Worm (Caenorhabditis elegans) whole organism, L1 larva: ENCODE measurements around the gene eif-2Bepsilon.

Experiments
- F16B12.6 ChIP-seq: fragments of 150-350 bp; optimal IDR thresholded peaks from 2 replicates; lab custom pipeline; 2014; ENCODE audit warnings: missing biosample characterization, missing genetic modification characterization
- blmp-1 ChIP-seq: fragments of 150-350 bp; optimal IDR thresholded peaks from 2 replicates; lab custom pipeline; 2014; ENCODE audit warnings: missing biosample characterization, missing genetic modification characterization
- ceh-63 ChIP-seq: fragments of 200-800 bp; sonication (Bioruptor generic); optimal IDR thresholded peaks from 2 replicates; lab custom pipeline; 2018; ENCODE audit warnings: mild to moderate bottlenecking, missing genetic modification characterization, missing compliant biosample characterization
- ceh-82 ChIP-seq, 3 experiments: fragments of 150-350 bp in 1 of 3; sonication (generic microtip) in 2 of 3; optimal IDR thresholded peaks; 2 replicates each; lab custom pipeline; 2014 to 2017; ENCODE audit warnings: missing biosample characterization in 3 of 3, missing genetic modification characterization in 3 of 3
- dsc-1 ChIP-seq: sonication (generic microtip); optimal IDR thresholded peaks from 2 replicates; lab custom pipeline; 2016; ENCODE audit warnings: mild to moderate bottlenecking, missing genetic modification characterization, missing compliant biosample characterization
- efl-1 ChIP-seq, 4 experiments: fragments of 150-350 bp; optimal IDR thresholded peaks in 3 of 4; peaks in 1 of 4; 1 replicate in 1 of 4; 2 replicates in 3 of 4; lab custom pipeline; 2014; ENCODE audit warnings: missing biosample characterization in 2 of 4, missing genetic modification characterization in 2 of 4, missing genetic modification reagents in 2 of 4
- efl-3 ChIP-seq: fragments of 200-800 bp; sonication (Bioruptor generic); optimal IDR thresholded peaks from 2 replicates; lab custom pipeline; 2018; ENCODE audit warnings: mild to moderate bottlenecking, missing genetic modification characterization, missing compliant biosample characterization
- egl-13 ChIP-seq: sonication (generic microtip); optimal IDR thresholded peaks from 2 replicates; lab custom pipeline; 2016; ENCODE audit warnings: missing genotype, missing genetic modification reagents, missing genetic modification characterization, missing compliant biosample characterization
- egl-27 ChIP-seq, 2 experiments: fragments of 150-350 bp in 1 of 2; sonication (generic microtip); optimal IDR thresholded peaks; 3 replicates each; lab custom pipeline; 2017 to 2018; ENCODE audit warnings: missing biosample characterization in 2 of 2, missing genetic modification characterization in 2 of 2, missing genetic modification reagents in 2 of 2
- elt-2 ChIP-seq: sonication (generic microtip); optimal IDR thresholded peaks from 2 replicates; lab custom pipeline; 2016; ENCODE audit warnings: missing genetic modification characterization, mild to moderate bottlenecking, inconsistent platforms, missing compliant biosample characterization, missing genetic modification reagents
- ets-5 ChIP-seq: fragments of 200-800 bp; sonication (Bioruptor generic); IDR thresholded peaks from 2 replicates; pipeline ENCODE4 v1.3.6; 2022; ENCODE audit warnings: missing genetic modification characterization, missing compliant biosample characterization
- fkh-10 ChIP-seq: sonication (generic microtip); optimal IDR thresholded peaks from 2 replicates; lab custom pipeline; 2017; ENCODE audit warnings: missing biosample characterization, missing genetic modification reagents, missing genetic modification characterization
- fkh-8 ChIP-seq: sonication (generic microtip); optimal IDR thresholded peaks from 2 replicates; lab custom pipeline; 2016; ENCODE audit warnings: mild to moderate bottlenecking, missing genetic modification characterization, missing compliant biosample characterization
- fos-1 ChIP-seq: fragments of 150-350 bp; optimal IDR thresholded peaks from 2 replicates; lab custom pipeline; 2014; ENCODE audit warnings: missing biosample characterization, missing genetic modification characterization
- lin-13 ChIP-seq: fragments of 150-350 bp; optimal IDR thresholded peaks from 2 replicates; lab custom pipeline; 2014; ENCODE audit warnings: missing biosample characterization, missing genetic modification reagents, missing genetic modification characterization
- lin-14 ChIP-seq: fragments of 200-800 bp; sonication (Bioruptor generic); optimal IDR thresholded peaks from 2 replicates; lab custom pipeline; 2018; ENCODE audit warnings: mild to moderate bottlenecking, missing genetic modification characterization, moderate library complexity, missing compliant biosample characterization
- lin-35 ChIP-seq, 2 experiments: fragments of 150-350 bp; optimal IDR thresholded peaks; 2 replicates each; lab custom pipeline; 2014; ENCODE audit warnings: missing biosample characterization in 2 of 2, missing genetic modification characterization in 2 of 2, missing genetic modification reagents in 2 of 2
- lir-3 ChIP-seq: sonication (generic microtip); optimal IDR thresholded peaks from 2 replicates; lab custom pipeline; 2016; ENCODE audit warnings: mild to moderate bottlenecking, missing genetic modification characterization, moderate library complexity, missing compliant biosample characterization; ENCODE audit not compliant: poor library complexity
- lsy-2 ChIP-seq, 2 experiments: fragments of 150-350 bp; optimal IDR thresholded peaks; 2 replicates each; lab custom pipeline; 2014; ENCODE audit warnings: missing biosample characterization in 2 of 2, missing genetic modification characterization in 2 of 2
- mab-9 ChIP-seq: fragments of 200-800 bp; sonication (Bioruptor generic); IDR thresholded peaks from 2 replicates; pipeline ENCODE4 v1.3.6; 2022; ENCODE audit warnings: missing genetic modification reagents, missing genetic modification characterization, missing compliant biosample characterization
- nhr-11 ChIP-seq: fragments of 150-350 bp; optimal IDR thresholded peaks from 2 replicates; lab custom pipeline; 2014; ENCODE audit warnings: missing biosample characterization, missing genetic modification characterization
- nhr-12 ChIP-seq: sonication (generic microtip); optimal IDR thresholded peaks from 2 replicates; lab custom pipeline; 2017; ENCODE audit warnings: missing biosample characterization, missing genetic modification characterization
- nhr-19 ChIP-seq: fragments of 200-800 bp; sonication (Bioruptor generic); conservative IDR thresholded peaks from 2 replicates; pipeline ENCODE4 v1.3.6; 2022; ENCODE audit warnings: missing genetic modification characterization, missing compliant biosample characterization
- nhr-20 ChIP-seq: sonication (generic microtip); optimal IDR thresholded peaks from 2 replicates; lab custom pipeline; 2016; ENCODE audit warnings: mild to moderate bottlenecking, missing genetic modification characterization, missing compliant biosample characterization
- nhr-47 ChIP-seq: sonication (generic microtip); optimal IDR thresholded peaks from 2 replicates; lab custom pipeline; 2016; ENCODE audit warnings: mild to moderate bottlenecking, missing genetic modification characterization, moderate library complexity, missing compliant biosample characterization
- nhr-76 ChIP-seq: sonication (generic microtip); optimal IDR thresholded peaks from 2 replicates; lab custom pipeline; 2017; ENCODE audit warnings: missing biosample characterization, missing genetic modification characterization
- nhr-84 ChIP-seq: sonication (generic microtip); optimal IDR thresholded peaks from 2 replicates; lab custom pipeline; 2017; ENCODE audit warnings: missing biosample characterization, missing genetic modification characterization
- pag-3 ChIP-seq: sonication (generic microtip); optimal IDR thresholded peaks from 2 replicates; lab custom pipeline; 2017; ENCODE audit warnings: missing genetic modification characterization, mild to moderate bottlenecking, missing compliant biosample characterization, antibody characterized with exemption, borderline replicate concordance; ENCODE audit not compliant: insufficient read depth
- pax-3 ChIP-seq: fragments of 200-800 bp; sonication (Bioruptor generic); optimal IDR thresholded peaks from 2 replicates; lab custom pipeline; 2018; ENCODE audit warnings: mild to moderate bottlenecking, missing genetic modification characterization, moderate library complexity, missing compliant biosample characterization
- pqm-1 ChIP-seq: sonication (generic microtip); optimal IDR thresholded peaks from 3 replicates; lab custom pipeline; 2017; ENCODE audit warnings: missing biosample characterization, missing genetic modification characterization
- rnt-1 ChIP-seq: sonication (generic microtip); optimal IDR thresholded peaks from 2 replicates; lab custom pipeline; 2016; ENCODE audit warnings: mild to moderate bottlenecking, missing genetic modification characterization, moderate library complexity, missing compliant biosample characterization
- snu-23 ChIP-seq: sonication (generic microtip); optimal IDR thresholded peaks from 2 replicates; lab custom pipeline; 2016; ENCODE audit warnings: missing genetic modification characterization, missing compliant biosample characterization
- tbx-2 ChIP-seq: sonication (generic microtip); optimal IDR thresholded peaks from 2 replicates; lab custom pipeline; 2016; ENCODE audit warnings: missing genetic modification characterization, missing compliant biosample characterization
- tlp-1 ChIP-seq: fragments of 150-350 bp; optimal IDR thresholded peaks from 2 replicates; lab custom pipeline; 2014; ENCODE audit warnings: missing biosample characterization, missing genetic modification characterization
- unc-62 ChIP-seq: fragments of 150-350 bp; optimal IDR thresholded peaks from 2 replicates; lab custom pipeline; 2014; ENCODE audit warnings: missing biosample characterization, missing genetic modification reagents, missing genetic modification characterization
- unc-98 ChIP-seq: fragments of 200-800 bp; sonication (Bioruptor generic); IDR thresholded peaks from 2 replicates; pipeline ENCODE4 v1.3.6; 2022; ENCODE audit warnings: missing genetic modification characterization, missing compliant biosample characterization
- vab-15 ChIP-seq: sonication (generic microtip); optimal IDR thresholded peaks from 2 replicates; lab custom pipeline; 2017; ENCODE audit warnings: missing genotype, mild to moderate bottlenecking, missing genetic modification characterization, missing compliant biosample characterization
- xbp-1 ChIP-seq: sonication (generic microtip); optimal IDR thresholded peaks from 2 replicates; lab custom pipeline; 2016; ENCODE audit warnings: missing genetic modification characterization, missing compliant biosample characterization
- zip-4 ChIP-seq: fragments of 200-800 bp; sonication (Bioruptor generic); optimal IDR thresholded peaks from 2 replicates; lab custom pipeline; 2018; ENCODE audit warnings: mild to moderate bottlenecking, missing genetic modification characterization, moderate library complexity, missing compliant biosample characterization
- ztf-4 ChIP-seq: fragments of 150-350 bp; optimal IDR thresholded peaks from 2 replicates; lab custom pipeline; 2014; ENCODE audit warnings: missing biosample characterization, missing genetic modification characterization

The eif-2Bepsilon gene

ce11 chrII:8683933-8684332, 22.3 kb downstream of the eif-2Bepsilon start (continued):
- TF ChIP-seq lin-35 (GFP tag; optimal IDR thresholded peaks at IDR 0.05; lab: Kevin White, UChicago) (peak; percentile 1 to 52), pax-3 (tag; lab: Kevin White, UChicago) (no peak), fkh-8 (peak; percentile 42), egl-27 (tag; optimal IDR thresholded peaks at IDR 0.05; lab: Kevin White, UChicago) (no peak), lin-14 (GFP tag; lab: Kevin White, UChicago) (peak; percentile 72), nhr-20 (tag; lab: Kevin White, UChicago) (peak; percentile 56), vab-15 (tag; lab: Kevin White, UChicago) (no peak), nhr-76 (tag; lab: Kevin White, UChicago) (no peak), unc-62 (GFP tag; lab: Kevin White, UChicago) (no peak), lsy-2 (tag; optimal IDR thresholded peaks at IDR 0.05; lab: Kevin White, UChicago) (peak; percentile 69 to 79), snu-23 (GFP tag; lab: Kevin White, UChicago) (peak; percentile 69), pqm-1 (tag; lab: Kevin White, UChicago) (no peak), nhr-11 (no peak), efl-1 (optimal IDR thresholded peaks at IDR 0.05; lab: Kevin White, UChicago) (peak; percentile 41 to 66), efl-1 (GFP tag; optimal IDR thresholded peaks at IDR 0.05 in 1 of 2; lab: Kevin White, UChicago) (peak; percentile 59 to 77), tbx-2 (tag; lab: Kevin White, UChicago) (no peak), nhr-84 (tag; lab: Kevin White, UChicago) (no peak), efl-3 (GFP tag; lab: Kevin White, UChicago) (no peak), nhr-12 (tag; lab: Kevin White, UChicago) (no peak), nhr-19 (GFP tag; lab: Robert Waterston, UW) (peak; percentile 21; the same call in 1 of the 2 replicates), pag-3 (no peak), tlp-1 (no peak), F16B12.6 (tag; lab: Kevin White, UChicago) (peak; percentile 90), rnt-1 (tag; lab: Kevin White, UChicago) (peak; percentile 74), dsc-1 (tag; lab: Kevin White, UChicago) (peak; percentile 67), ceh-63 (GFP tag; lab: Kevin White, UChicago) (no peak), egl-13 (tag; lab: Kevin White, UChicago) (peak; percentile 21), elt-2 (tag; lab: Kevin White, UChicago) (no peak), ceh-82 (tag; optimal IDR thresholded peaks at IDR 0.05; lab: Kevin White, UChicago) (peak; percentile 39 to 57 (median 44)), fkh-10 (GFP tag; lab: Kevin White, UChicago) (no peak), ztf-4 (tag; lab: Kevin White, UChicago) (no peak)

- TF ChIP-seq xbp-1 (tag; lab: Kevin White, UChicago), result no peak
- TF ChIP-seq nhr-11, result no peak
- TF ChIP-seq snu-23 (GFP tag; lab: Kevin White, UChicago), result no peak
- no peak for TF ChIP-seq lir-3
- no peak for TF ChIP-seq unc-98 (GFP tag; lab: Robert Waterston, UW)
- TF ChIP-seq unc-62 (GFP tag; lab: Kevin White, UChicago), result no peak
- no peak for TF ChIP-seq fkh-10 (GFP tag; lab: Kevin White, UChicago)
- no peak for TF ChIP-seq efl-1 (optimal IDR thresholded peaks at IDR 0.05; lab: Kevin White, UChicago)
- TF ChIP-seq efl-1 (GFP tag; optimal IDR thresholded peaks at IDR 0.05 in 1 of 2; lab: Kevin White, UChicago), result no peak
- no peak for TF ChIP-seq fos-1
- no peak for TF ChIP-seq nhr-12 (tag; lab: Kevin White, UChicago)
- TF ChIP-seq zip-4 (GFP tag; lab: Kevin White, UChicago), result no peak
- no peak for TF ChIP-seq blmp-1 (tag; lab: Kevin White, UChicago)
- no peak for TF ChIP-seq rnt-1 (tag; lab: Kevin White, UChicago)
- no peak for TF ChIP-seq dsc-1 (tag; lab: Kevin White, UChicago)
- TF ChIP-seq mab-9, result no peak
- TF ChIP-seq lin-13, result no peak
- no peak for TF ChIP-seq nhr-47 (tag; lab: Kevin White, UChicago)
- no peak for TF ChIP-seq ets-5 (GFP tag; lab: Robert Waterston, UW)
These were observed 23.2 kb downstream of the eif-2Bepsilon start, which contains the start of gene hgap-2 for ce11 chrII:8684824-8685223. Gene hgap-2, minus strand, starts transcription at chrII:8684924.
